Worm (Caenorhabditis elegans) whole organism, L3 larva: Measurements from ENCODE around the gene C49A9.6.

ENCODE experiments used
- R02D3.7 ChIP-seq: fragments of 150-350 bp; optimal IDR thresholded peaks from 2 replicates; lab custom pipeline; 2014; ENCODE audit warnings: missing biosample characterization, missing genetic modification characterization
- ZK546.5 ChIP-seq: sonication (generic microtip); optimal IDR thresholded peaks from 2 replicates; lab custom pipeline; 2017; ENCODE audit warnings: missing biosample characterization, missing genetic modification characterization
- aly-2 ChIP-seq: fragments of 150-350 bp; optimal IDR thresholded peaks from 2 replicates; lab custom pipeline; 2014; ENCODE audit warnings: missing biosample characterization, missing genetic modification characterization
- ama-1 ChIP-seq: fragments of 150-350 bp; optimal IDR thresholded peaks from 2 replicates; lab custom pipeline; 2018
- ceh-16 ChIP-seq: sonication (generic microtip); optimal IDR thresholded peaks from 2 replicates; lab custom pipeline; 2017; ENCODE audit warnings: missing biosample characterization, missing genetic modification characterization
- ceh-28 ChIP-seq: fragments of 150-350 bp; optimal IDR thresholded peaks from 2 replicates; lab custom pipeline; 2014; ENCODE audit warnings: missing biosample characterization, missing genetic modification reagents, missing genetic modification characterization
- ceh-82 ChIP-seq: fragments of 150-350 bp; optimal IDR thresholded peaks from 2 replicates; lab custom pipeline; 2014; ENCODE audit warnings: missing biosample characterization, missing genetic modification characterization
- ceh-9 ChIP-seq: sonication (generic microtip); optimal IDR thresholded peaks from 2 replicates; lab custom pipeline; 2018; ENCODE audit warnings: missing biosample characterization, missing genetic modification characterization
- daf-12 ChIP-seq: fragments of 150-350 bp; optimal IDR thresholded peaks from 2 replicates; lab custom pipeline; 2014; ENCODE audit warnings: missing biosample characterization, missing genetic modification reagents, missing genetic modification characterization
- egl-27 ChIP-seq: sonication (generic microtip); optimal IDR thresholded peaks from 4 replicates; lab custom pipeline; 2017; ENCODE audit warnings: missing biosample characterization, missing genetic modification reagents, missing genetic modification characterization
- egl-5 ChIP-seq: fragments of 150-350 bp; optimal IDR thresholded peaks from 2 replicates; lab custom pipeline; 2017; ENCODE audit warnings: missing biosample characterization, missing genetic modification reagents, missing genetic modification characterization, inconsistent platforms
- elt-1 ChIP-seq: fragments of 150-350 bp; optimal IDR thresholded peaks from 2 replicates; lab custom pipeline; 2014; ENCODE audit warnings: missing biosample characterization, missing genetic modification characterization
- elt-2 ChIP-seq: sonication (generic microtip); optimal IDR thresholded peaks from 2 replicates; lab custom pipeline; 2016; ENCODE audit warnings: missing genetic modification reagents, mild to moderate bottlenecking, missing genetic modification characterization, missing compliant biosample characterization
- elt-3 ChIP-seq, 3 experiments: fragments of 150-350 bp in 1 of 3; sonication (generic microtip) in 2 of 3; optimal IDR thresholded peaks; 2 replicates in 2 of 3; 4 replicates in 1 of 3; lab custom pipeline; 2014 to 2017; ENCODE audit warnings: missing biosample characterization in 3 of 3, missing genetic modification characterization in 3 of 3
- eor-1 ChIP-seq, 2 experiments: fragments of 150-350 bp; optimal IDR thresholded peaks; 2 replicates each; lab custom pipeline; 2014 to 2018; ENCODE audit warnings: missing biosample characterization in 2 of 2, missing genetic modification characterization in 2 of 2
- fkh-10 ChIP-seq: sonication (generic microtip); optimal IDR thresholded peaks from 2 replicates; lab custom pipeline; 2017; ENCODE audit warnings: missing biosample characterization, missing genetic modification reagents, missing genetic modification characterization
- fkh-2 ChIP-seq: fragments of 150-350 bp; optimal IDR thresholded peaks from 2 replicates; lab custom pipeline; 2014; ENCODE audit warnings: missing biosample characterization, missing genetic modification reagents, missing genetic modification characterization
- fos-1 ChIP-seq: fragments of 150-350 bp; optimal IDR thresholded peaks from 2 replicates; lab custom pipeline; 2014; ENCODE audit warnings: missing biosample characterization, missing genetic modification characterization
- hmg-11 ChIP-seq: sonication (generic microtip); optimal IDR thresholded peaks from 2 replicates; lab custom pipeline; 2016; ENCODE audit warnings: missing genetic modification characterization, missing compliant biosample characterization
- jun-1 ChIP-seq: fragments of 150-350 bp; optimal IDR thresholded peaks from 2 replicates; lab custom pipeline; 2014; ENCODE audit warnings: missing biosample characterization, missing genetic modification reagents, missing genetic modification characterization
- lin-15B ChIP-seq: fragments of 150-350 bp; optimal IDR thresholded peaks from 2 replicates; lab custom pipeline; 2014; ENCODE audit warnings: missing biosample characterization, missing genetic modification characterization
- lin-39 ChIP-seq: fragments of 150-350 bp; optimal IDR thresholded peaks from 2 replicates; lab custom pipeline; 2018; ENCODE audit warnings: missing biosample characterization, missing genetic modification reagents, missing genetic modification characterization
- lsy-12 ChIP-seq: sonication (generic microtip); optimal IDR thresholded peaks from 2 replicates; lab custom pipeline; 2016; ENCODE audit warnings: mild to moderate bottlenecking, missing genetic modification characterization, missing compliant biosample characterization
- mdl-1 ChIP-seq: fragments of 150-350 bp; optimal IDR thresholded peaks from 2 replicates; lab custom pipeline; 2014; ENCODE audit warnings: missing biosample characterization, missing genetic modification characterization
- mml-1 ChIP-seq: fragments of 150-350 bp; sonication (generic microtip); optimal IDR thresholded peaks from 3 replicates; lab custom pipeline; 2014; ENCODE audit warnings: missing biosample characterization, missing genetic modification characterization
- nfya-1 ChIP-seq: sonication (generic microtip); optimal IDR thresholded peaks from 2 replicates; lab custom pipeline; 2017; ENCODE audit warnings: missing genetic modification characterization, mild to moderate bottlenecking, missing compliant biosample characterization, antibody characterized with exemption, moderate library complexity; ENCODE audit not compliant: insufficient read depth
- nhr-11 ChIP-seq: fragments of 150-350 bp; optimal IDR thresholded peaks from 2 replicates; lab custom pipeline; 2014; ENCODE audit warnings: missing biosample characterization, missing genetic modification characterization
- nhr-12 ChIP-seq: fragments of 150-350 bp; optimal IDR thresholded peaks from 2 replicates; lab custom pipeline; 2014; ENCODE audit warnings: missing biosample characterization, missing genetic modification characterization
- nhr-23 ChIP-seq: fragments of 150-350 bp; optimal IDR thresholded peaks from 2 replicates; lab custom pipeline; 2014; ENCODE audit warnings: missing biosample characterization, missing genetic modification reagents, missing genetic modification characterization
- nhr-237 ChIP-seq: fragments of 150-350 bp; optimal IDR thresholded peaks from 2 replicates; lab custom pipeline; 2014; ENCODE audit warnings: missing biosample characterization, missing genetic modification characterization
- nhr-25 ChIP-seq: sonication (generic microtip); optimal IDR thresholded peaks from 2 replicates; lab custom pipeline; 2017; ENCODE audit warnings: missing biosample characterization, missing genetic modification characterization
- nhr-28 ChIP-seq: fragments of 150-350 bp; optimal IDR thresholded peaks from 2 replicates; lab custom pipeline; 2014; ENCODE audit warnings: missing biosample characterization, missing genetic modification characterization
- nhr-43 ChIP-seq: sonication (generic microtip); optimal IDR thresholded peaks from 2 replicates; lab custom pipeline; 2016; ENCODE audit warnings: mild to moderate bottlenecking, missing genetic modification characterization, missing compliant biosample characterization; ENCODE audit not compliant: poor library complexity, severe bottlenecking
- nhr-67 ChIP-seq: fragments of 150-350 bp; optimal IDR thresholded peaks from 2 replicates; lab custom pipeline; 2014; ENCODE audit warnings: missing biosample characterization, missing genetic modification characterization
- nhr-76 ChIP-seq: fragments of 150-350 bp; sonication (generic microtip); optimal IDR thresholded peaks from 5 replicates; lab custom pipeline; 2014; ENCODE audit warnings: missing biosample characterization, missing genetic modification characterization
- nhr-77 ChIP-seq: fragments of 150-350 bp; optimal IDR thresholded peaks from 2 replicates; lab custom pipeline; 2014; ENCODE audit warnings: missing biosample characterization, missing genetic modification characterization
- pha-4 ChIP-seq: fragments of 150-350 bp; optimal IDR thresholded peaks from 2 replicates; lab custom pipeline; 2014; ENCODE audit warnings: missing biosample characterization, missing genetic modification reagents, missing genetic modification characterization
- pqm-1 ChIP-seq: fragments of 150-350 bp; optimal IDR thresholded peaks from 2 replicates; lab custom pipeline; 2017; ENCODE audit warnings: missing biosample characterization, missing genetic modification characterization, inconsistent platforms
- sea-2 ChIP-seq: fragments of 150-350 bp; sonication (generic microtip); optimal IDR thresholded peaks from 4 replicates; lab custom pipeline; 2014; ENCODE audit warnings: missing biosample characterization, missing genetic modification reagents, missing genetic modification characterization
- skn-1 ChIP-seq: fragments of 150-350 bp; optimal IDR thresholded peaks from 2 replicates; lab custom pipeline; 2014; ENCODE audit warnings: missing biosample characterization, missing genetic modification characterization
- snpc-4 ChIP-seq: fragments of 150-350 bp; optimal IDR thresholded peaks from 2 replicates; lab custom pipeline; 2014; ENCODE audit warnings: missing biosample characterization, missing genetic modification characterization
- tbx-2 ChIP-seq: sonication (generic microtip); optimal IDR thresholded peaks from 2 replicates; lab custom pipeline; 2016; ENCODE audit warnings: mild to moderate bottlenecking, missing genetic modification characterization, missing compliant biosample characterization
- unc-39 ChIP-seq: sonication (generic microtip); optimal IDR thresholded peaks from 4 replicates; lab custom pipeline; 2017; ENCODE audit warnings: missing biosample characterization, missing genetic modification characterization
- unc-62 ChIP-seq: fragments of 150-350 bp; sonication (generic microtip); optimal IDR thresholded peaks from 4 replicates; lab custom pipeline; 2014; ENCODE audit warnings: missing biosample characterization, missing genetic modification reagents, missing genetic modification characterization
- zag-1 ChIP-seq: fragments of 150-350 bp; optimal IDR thresholded peaks from 2 replicates; lab custom pipeline; 2014; ENCODE audit warnings: missing biosample characterization, missing genetic modification characterization
- ztf-11 ChIP-seq: fragments of 150-350 bp; optimal IDR thresholded peaks from 2 replicates; lab custom pipeline; 2014; ENCODE audit warnings: missing biosample characterization, missing genetic modification characterization
- ztf-4 ChIP-seq: fragments of 150-350 bp; optimal IDR thresholded peaks from 2 replicates; lab custom pipeline; 2014; ENCODE audit warnings: missing biosample characterization, missing genetic modification characterization

The C49A9.6 gene

ce11 chrIV:6200249-6200648 lies 10.5 kb upstream of the C49A9.6 start:
- TF ChIP-seq jun-1 (tag; lab: Kevin White, UChicago): no peak
- no peak for TF ChIP-seq lsy-12 (tag; lab: Kevin White, UChicago)
- TF ChIP-seq aly-2: no peak
- TF ChIP-seq sea-2 (GFP tag; lab: Kevin White, UChicago): no peak
- TF ChIP-seq nhr-11: no peak
- TF ChIP-seq unc-39 (tag; lab: Kevin White, UChicago): no peak
- TF ChIP-seq nhr-77: no peak
- TF ChIP-seq lin-15B: no peak
- no peak for TF ChIP-seq tbx-2 (tag; lab: Kevin White, UChicago)
- TF ChIP-seq ztf-11 (tag; lab: Kevin White, UChicago): no peak
- no peak for TF ChIP-seq nhr-12 (tag; lab: Kevin White, UChicago)
- no peak for TF ChIP-seq pqm-1 (tag; lab: Kevin White, UChicago)
- no peak for TF ChIP-seq eor-1 (tag; optimal IDR thresholded peaks at IDR 0.05; lab: Kevin White, UChicago)
- no peak for TF ChIP-seq elt-1 (tag; lab: Kevin White, UChicago)
- TF ChIP-seq mml-1 (tag; lab: Kevin White, UChicago): no peak
- TF ChIP-seq nhr-25: no peak

ce11 chrIV:6201769-6202168 lies 9.0 kb upstream of the C49A9.6 start, which contains the start of gene tkr-2:
tkr-2 (plus strand) TSS chrIV:6202069.
- TF ChIP-seq fkh-10 (GFP tag; lab: Kevin White, UChicago) (no peak), egl-5 (no peak), jun-1 (tag; lab: Kevin White, UChicago) (no peak), fos-1 (no peak), tbx-2 (tag; lab: Kevin White, UChicago) (no peak), lin-39 (tag; lab: Kevin White, UChicago) (no peak), egl-27 (tag; lab: Kevin White, UChicago) (no peak), nhr-77 (no peak)

ce11 chrIV:6206294-6206776 lies 4.4 kb upstream of the C49A9.6 start, which contains the start of gene C49A9.10:
C49A9.10 (minus strand) TSS chrIV:6206344.
- TF ChIP-seq skn-1 (tag; lab: Kevin White, UChicago) (peak; percentile 28), elt-2 (tag; lab: Kevin White, UChicago) (peak; percentile 42), ceh-82 (tag; lab: Kevin White, UChicago) (peak; percentile 35), R02D3.7 (tag; lab: Kevin White, UChicago) (no peak), ztf-4 (no peak), nhr-237 (tag; lab: Kevin White, UChicago) (no peak), elt-1 (tag; lab: Kevin White, UChicago) (no peak), nhr-23 (tag; lab: Kevin White, UChicago) (no peak), tbx-2 (tag; lab: Kevin White, UChicago) (peak; percentile 36), nhr-11 (no peak), sea-2 (GFP tag; lab: Kevin White, UChicago) (no peak), ztf-11 (tag; lab: Kevin White, UChicago) (no peak), jun-1 (tag; lab: Kevin White, UChicago) (no peak), ceh-28 (tag; lab: Kevin White, UChicago) (peak; percentile 58), egl-5 (peak; percentile 13), nhr-76 (tag; lab: Kevin White, UChicago) (no peak), egl-27 (tag; lab: Kevin White, UChicago) (no peak), mml-1 (tag; lab: Kevin White, UChicago) (no peak), pqm-1 (tag; lab: Kevin White, UChicago) (peak; percentile 54), nhr-28 (tag; lab: Kevin White, UChicago) (no peak), nhr-67 (tag; lab: Kevin White, UChicago) (no peak), nhr-43 (tag; lab: Kevin White, UChicago) (peak; percentile 97), pha-4 (tag; lab: Kevin White, UChicago) (peak; percentile 93), nfya-1 (peak; percentile 76), lin-15B (peak; percentile 85), nhr-77 (no peak), elt-3 (tag; optimal IDR thresholded peaks at IDR 0.05; lab: Kevin White, UChicago) (no peak), fkh-2 (no peak), ceh-9 (no peak), lsy-12 (tag; lab: Kevin White, UChicago) (peak; percentile 68), aly-2 (no peak), unc-62 (GFP tag; lab: Kevin White, UChicago) (no peak), unc-39 (tag; lab: Kevin White, UChicago) (no peak), nhr-12 (tag; lab: Kevin White, UChicago) (no peak), nhr-25 (peak; percentile 26), fos-1 (no peak), zag-1 (no peak), ceh-16 (no peak), lin-39 (tag; lab: Kevin White, UChicago) (peak; percentile 68), ZK546.5 (no peak), ama-1 (lab: Kevin White, UChicago) (no peak), daf-12 (tag; lab: Kevin White, UChicago) (no peak), eor-1 (tag; optimal IDR thresholded peaks at IDR 0.05; lab: Kevin White, UChicago) (no peak), snpc-4 (tag; lab: Kevin White, UChicago) (peak; percentile 80), hmg-11 (tag; lab: Kevin White, UChicago) (peak; percentile 89), mdl-1 (no peak), fkh-10 (GFP tag; lab: Kevin White, UChicago) (peak; percentile 42)
